Fruit fly (Drosophila melanogaster) whole organism, embryonic: ENCODE measurements around the gene CG5377.

Experiments used
- Asciz ChIP-seq: fragments of 200-800 bp; sonication (Bioruptor generic); optimal IDR thresholded peaks from 2 replicates; lab custom pipeline; 2017; ENCODE audit warnings: missing biosample characterization, mild to moderate bottlenecking, missing genetic modification characterization, missing genetic modification reagents
- BtbVII ChIP-seq: fragments of 200-800 bp; sonication (Bioruptor generic); optimal IDR thresholded peaks from 3 replicates; lab custom pipeline; 2017; ENCODE audit warnings: missing biosample characterization, mild to moderate bottlenecking, missing genetic modification characterization
- CG10147 ChIP-seq: fragments of 200-800 bp; sonication (Bioruptor generic); optimal IDR thresholded peaks from 2 replicates; lab custom pipeline; 2019; ENCODE audit warnings: missing biosample characterization, mild to moderate bottlenecking, missing genetic modification characterization, moderate library complexity
- CG10462 ChIP-seq: fragments of 200-800 bp; sonication (Bioruptor generic); optimal IDR thresholded peaks from 2 replicates; lab custom pipeline; 2016; ENCODE audit warnings: missing biosample characterization, missing genetic modification characterization
- CG10565 ChIP-seq: fragments of 200-800 bp; sonication (Bioruptor generic); optimal IDR thresholded peaks from 3 replicates; lab custom pipeline; 2016; ENCODE audit warnings: missing biosample characterization, mild to moderate bottlenecking, missing genetic modification characterization
- CG10979 ChIP-seq: fragments of 200-800 bp; sonication (Bioruptor generic); optimal IDR thresholded peaks from 2 replicates; lab custom pipeline; 2018; ENCODE audit warnings: missing biosample characterization, mild to moderate bottlenecking, missing genetic modification characterization, moderate library complexity
- CG11723 ChIP-seq: fragments of 200-800 bp; sonication (Bioruptor generic); optimal IDR thresholded peaks from 2 replicates; lab custom pipeline; 2017; ENCODE audit warnings: missing biosample characterization, mild to moderate bottlenecking, missing genetic modification characterization
- CG12155 ChIP-seq: fragments of 200-800 bp; sonication (Bioruptor generic); optimal IDR thresholded peaks from 3 replicates; lab custom pipeline; 2016; ENCODE audit warnings: missing biosample characterization, missing genetic modification characterization
- CG12391 ChIP-seq: fragments of 200-800 bp; sonication (Bioruptor generic); optimal IDR thresholded peaks from 3 replicates; lab custom pipeline; 2018; ENCODE audit warnings: missing biosample characterization, mild to moderate bottlenecking, missing genetic modification characterization, moderate library complexity
- CG15011 ChIP-seq: fragments of 200-800 bp; sonication (Bioruptor generic); optimal IDR thresholded peaks from 3 replicates; lab custom pipeline; 2018; ENCODE audit warnings: missing biosample characterization, mild to moderate bottlenecking, missing genetic modification characterization
- CG1792 ChIP-seq: fragments of 200-800 bp; sonication (Bioruptor generic); optimal IDR thresholded peaks from 2 replicates; lab custom pipeline; 2016; ENCODE audit warnings: missing biosample characterization, missing genetic modification characterization
- CG18599 ChIP-seq: fragments of 200-800 bp; sonication (Bioruptor generic); optimal IDR thresholded peaks from 3 replicates; lab custom pipeline; 2017; ENCODE audit warnings: missing biosample characterization, missing genetic modification characterization, mild to moderate bottlenecking, moderate library complexity, missing genetic modification reagents
- CG2120 ChIP-seq: fragments of 200-800 bp; sonication (Bioruptor generic); optimal IDR thresholded peaks from 3 replicates; lab custom pipeline; 2016; ENCODE audit warnings: missing biosample characterization, missing genetic modification characterization
- CG2129 ChIP-seq: fragments of 200-800 bp; sonication (Bioruptor generic); IDR thresholded peaks from 2 replicates; pipeline ENCODE4 v1.3.6; 2022; ENCODE audit warnings: missing biosample characterization, missing genetic modification characterization; ENCODE audit not compliant: partially characterized antibody
- CG2875 ChIP-seq: fragments of 200-800 bp; sonication (Bioruptor generic); optimal IDR thresholded peaks from 2 replicates; lab custom pipeline; 2017; ENCODE audit warnings: missing biosample characterization, mild to moderate bottlenecking, missing genetic modification characterization, missing genetic modification reagents
- CG2889 ChIP-seq: fragments of 200-800 bp; sonication (Bioruptor generic); IDR thresholded peaks from 3 replicates; pipeline ENCODE4 v1.3.6; 2022; ENCODE audit warnings: missing biosample characterization, missing genetic modification characterization
- CG30020 ChIP-seq: fragments of 200-800 bp; optimal IDR thresholded peaks from 2 replicates; lab custom pipeline; 2019; ENCODE audit warnings: missing biosample characterization, mild to moderate bottlenecking, missing genetic modification characterization, moderate library complexity
- CG31365 ChIP-seq: fragments of 200-800 bp; sonication (Bioruptor generic); optimal IDR thresholded peaks from 2 replicates; lab custom pipeline; 2018; ENCODE audit warnings: missing biosample characterization, mild to moderate bottlenecking, missing genetic modification characterization
- CG31441 ChIP-seq: fragments of 200-800 bp; sonication (Bioruptor generic); IDR thresholded peaks from 2 replicates; pipeline ENCODE4 v1.3.6; 2022; ENCODE audit warnings: missing biosample characterization, missing genetic modification characterization
- CG33557 ChIP-seq: fragments of 200-800 bp; sonication (Bioruptor generic); optimal IDR thresholded peaks from 2 replicates; lab custom pipeline; 2019; ENCODE audit warnings: missing biosample characterization, mild to moderate bottlenecking, missing genetic modification characterization, moderate library complexity
- CG42726 ChIP-seq: fragments of 200-800 bp; sonication (Bioruptor generic); IDR thresholded peaks from 2 replicates; pipeline ENCODE4 v1.3.6; 2022; ENCODE audit warnings: missing biosample characterization, missing genetic modification characterization; ENCODE audit not compliant: partially characterized antibody
- CG4404 ChIP-seq: fragments of 200-800 bp; sonication (Bioruptor generic); IDR thresholded peaks from 2 replicates; pipeline ENCODE4 v1.3.6; 2022; ENCODE audit warnings: missing biosample characterization, missing genetic modification characterization
- CG6765 ChIP-seq: fragments of 200-800 bp; sonication (Bioruptor generic); optimal IDR thresholded peaks from 3 replicates; lab custom pipeline; 2017; ENCODE audit warnings: missing biosample characterization, mild to moderate bottlenecking, missing genetic modification characterization
- CG8478 ChIP-seq: fragments of >200 bp; optimal IDR thresholded peaks from 2 replicates; lab custom pipeline; 2018
- CG9797 ChIP-seq: fragments of 200-800 bp; sonication (Bioruptor generic); optimal IDR thresholded peaks from 3 replicates; lab custom pipeline; 2018; ENCODE audit warnings: missing biosample characterization, mild to moderate bottlenecking, missing genetic modification characterization
- CG9817 ChIP-seq: fragments of 200-800 bp; sonication (Bioruptor generic); optimal IDR thresholded peaks from 2 replicates; lab custom pipeline; 2018; ENCODE audit warnings: missing biosample characterization, mild to moderate bottlenecking, missing genetic modification characterization, moderate library complexity
- CrebB ChIP-seq: fragments of 200-800 bp; sonication (Bioruptor generic); optimal IDR thresholded peaks from 3 replicates; lab custom pipeline; 2018; ENCODE audit warnings: missing biosample characterization, mild to moderate bottlenecking, missing genetic modification characterization
- Dek ChIP-seq: fragments of 200-800 bp; sonication (Bioruptor generic); optimal IDR thresholded peaks from 3 replicates; lab custom pipeline; 2019; ENCODE audit warnings: missing biosample characterization, mild to moderate bottlenecking, missing genetic modification characterization, moderate library complexity
- Fer3 ChIP-seq: fragments of 200-800 bp; sonication (Bioruptor generic); optimal IDR thresholded peaks from 2 replicates; lab custom pipeline; 2018; ENCODE audit warnings: missing biosample characterization, mild to moderate bottlenecking, missing genetic modification characterization, moderate library complexity
- HmgZ ChIP-seq: fragments of 200-800 bp; sonication (Bioruptor generic); optimal IDR thresholded peaks from 2 replicates; lab custom pipeline; 2018; ENCODE audit warnings: missing biosample characterization, mild to moderate bottlenecking, missing genetic modification characterization
- Hr3 ChIP-seq: fragments of 200-800 bp; sonication (Bioruptor generic); optimal IDR thresholded peaks from 3 replicates; lab custom pipeline; 2016; ENCODE audit warnings: missing biosample characterization, missing genetic modification characterization
- Mes4 ChIP-seq: fragments of 200-800 bp; sonication (Bioruptor generic); optimal IDR thresholded peaks from 2 replicates; lab custom pipeline; 2016; ENCODE audit warnings: missing biosample characterization, missing genetic modification characterization
- Sry-δ ChIP-seq: fragments of 200-800 bp; sonication (Bioruptor generic); optimal IDR thresholded peaks from 2 replicates; lab custom pipeline; 2016; ENCODE audit warnings: missing biosample characterization, missing genetic modification characterization
- al ChIP-seq: fragments of 200-800 bp; sonication (Bioruptor generic); IDR thresholded peaks from 2 replicates; pipeline ENCODE4 v1.3.6; 2022; ENCODE audit warnings: missing biosample characterization, missing genetic modification characterization
- az2 ChIP-seq: fragments of 200-800 bp; sonication (Bioruptor generic); optimal IDR thresholded peaks from 3 replicates; lab custom pipeline; 2016; ENCODE audit warnings: missing biosample characterization, missing genetic modification characterization
- bbx ChIP-seq: fragments of 200-800 bp; sonication (Bioruptor generic); IDR thresholded peaks from 2 replicates; pipeline ENCODE4 v1.3.6; 2022; ENCODE audit warnings: missing biosample characterization, missing genetic modification characterization; ENCODE audit not compliant: partially characterized antibody
- ci ChIP-seq: fragments of 200-800 bp; sonication (Bioruptor generic); IDR thresholded peaks from 3 replicates; pipeline ENCODE4 v1.3.6; 2022; ENCODE audit warnings: missing biosample characterization, missing genetic modification characterization
- croc ChIP-seq: fragments of 200-800 bp; sonication (Bioruptor generic); conservative IDR thresholded peaks from 3 replicates; pipeline ENCODE4 v1.3.6; 2022; ENCODE audit warnings: missing biosample characterization, missing genetic modification characterization
- dimm ChIP-seq: fragments of 200-800 bp; sonication (Bioruptor generic); IDR thresholded peaks from 2 replicates; pipeline ENCODE4 v1.3.6; 2022; ENCODE audit warnings: missing biosample characterization, missing genetic modification characterization
- fu2 ChIP-seq: fragments of 200-800 bp; sonication (Bioruptor generic); optimal IDR thresholded peaks from 2 replicates; lab custom pipeline; 2016; ENCODE audit warnings: missing biosample characterization, missing genetic modification characterization
- gcm2 ChIP-seq: fragments of 200-800 bp; sonication (Bioruptor generic); optimal IDR thresholded peaks from 2 replicates; lab custom pipeline; 2016; ENCODE audit warnings: missing biosample characterization, missing genetic modification characterization
- grau ChIP-seq: fragments of 200-800 bp; optimal IDR thresholded peaks from 3 replicates; lab custom pipeline; 2019; ENCODE audit warnings: missing biosample characterization, mild to moderate bottlenecking, missing genetic modification characterization, moderate library complexity
- grn ChIP-seq: fragments of 200-800 bp; sonication (Bioruptor generic); optimal IDR thresholded peaks from 3 replicates; lab custom pipeline; 2017; ENCODE audit warnings: missing biosample characterization, missing genetic modification characterization
- hbn ChIP-seq: fragments of 200-800 bp; sonication (Bioruptor generic); IDR thresholded peaks from 2 replicates; pipeline ENCODE4 v1.3.6; 2022; ENCODE audit warnings: missing biosample characterization, missing genetic modification characterization; ENCODE audit not compliant: partially characterized antibody
- lmd ChIP-seq: fragments of 200-800 bp; sonication (Bioruptor generic); IDR thresholded peaks from 2 replicates; pipeline ENCODE4 v1.3.6; 2022; ENCODE audit warnings: missing biosample characterization, missing genetic modification characterization
- pita ChIP-seq: fragments of 200-800 bp; sonication (Bioruptor generic); optimal IDR thresholded peaks from 2 replicates; lab custom pipeline; 2017; ENCODE audit warnings: missing biosample characterization, mild to moderate bottlenecking, missing genetic modification characterization
- pnt ChIP-seq: fragments of 200-800 bp; sonication (Bioruptor generic); optimal IDR thresholded peaks from 3 replicates; lab custom pipeline; 2016; ENCODE audit warnings: missing biosample characterization, missing genetic modification characterization
- ro ChIP-seq: fragments of 200-800 bp; sonication (Bioruptor generic); IDR thresholded peaks from 2 replicates; pipeline ENCODE4 v1.3.6; 2022; ENCODE audit warnings: missing biosample characterization, missing genetic modification characterization
- sd ChIP-seq: fragments of 200-800 bp; sonication (Bioruptor generic); optimal IDR thresholded peaks from 3 replicates; lab custom pipeline; 2018; ENCODE audit warnings: missing biosample characterization, mild to moderate bottlenecking, missing genetic modification characterization, moderate library complexity
- sug ChIP-seq: fragments of 200-800 bp; optimal IDR thresholded peaks from 2 replicates; lab custom pipeline; 2019; ENCODE audit warnings: missing biosample characterization, mild to moderate bottlenecking, missing genetic modification characterization, moderate library complexity
- tap ChIP-seq: fragments of 200-800 bp; optimal IDR thresholded peaks from 3 replicates; lab custom pipeline; 2019; ENCODE audit warnings: missing biosample characterization, mild to moderate bottlenecking, missing genetic modification characterization, moderate library complexity

CG5377 gene

DNA sequence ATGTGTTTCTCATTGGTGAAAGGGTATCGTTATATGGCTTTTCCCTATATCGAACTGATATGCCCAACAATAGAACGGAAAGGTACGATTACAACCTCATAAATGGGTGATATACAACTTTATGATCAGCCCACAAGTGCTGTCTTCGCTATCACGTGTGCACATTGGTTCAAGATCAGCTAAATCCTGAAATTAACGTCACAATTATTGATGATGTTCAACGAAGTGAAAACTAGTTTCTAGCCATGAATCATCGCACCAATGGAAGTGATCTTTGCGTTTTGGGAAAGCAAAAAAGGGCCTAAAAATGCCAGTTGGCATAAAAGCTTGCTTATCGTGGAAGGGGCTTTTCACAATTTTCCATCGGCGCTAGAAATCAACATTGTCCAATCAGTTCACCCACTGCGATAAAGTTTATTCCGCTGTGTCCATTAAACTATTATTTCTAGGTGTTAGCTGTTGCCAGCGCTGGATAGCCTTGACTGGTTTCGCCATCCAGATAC is 3.3 kb downstream of the CG5377 start, which contains the start of gene CG7054 (continued):
- TF ChIP-seq sd (tag; lab: Kevin White, UChicago) (no peak), CG2120 (GFP tag; lab: Kevin White, UChicago) (peak; percentile 48), grau (tag; lab: Kevin White, UChicago) (peak; percentile 35), CG42726 (GFP tag; lab: Robert Waterston, UW) (no peak), CG12155 (GFP tag; lab: Kevin White, UChicago) (no peak), CG31441 (GFP tag; lab: Robert Waterston, UW) (0 out of 2 replicates have a peak, but pooled peaks have one; percentile 12), CG2889 (GFP tag; lab: Robert Waterston, UW) (no peak), Fer3 (tag; lab: Kevin White, UChicago) (peak; percentile 45), CG10979 (tag; lab: Kevin White, UChicago) (no peak), pita (GFP tag; lab: Kevin White, UChicago) (no peak), sug (tag; lab: Kevin White, UChicago) (peak; percentile 81), bbx (GFP tag; lab: Robert Waterston, UW) (no peak), CG10462 (GFP tag; lab: Kevin White, UChicago) (no peak), CG18599 (GFP tag; lab: Kevin White, UChicago) (peak; percentile 27), CG2129 (GFP tag; lab: Robert Waterston, UW) (no peak), dimm (no peak), CrebB (tag; lab: Kevin White, UChicago) (peak; percentile 37), lmd (no peak), CG30020 (tag; lab: Kevin White, UChicago) (no peak), croc (GFP tag; lab: Robert Waterston, UW) (no peak), CG15011 (GFP tag; lab: Kevin White, UChicago) (no peak), CG9817 (no peak), CG12391 (tag; lab: Kevin White, UChicago) (no peak), gcm2 (no peak), CG10147 (GFP tag; lab: Kevin White, UChicago) (peak; percentile 14), ro (GFP tag; lab: Robert Waterston, UW) (no peak), CG10565 (no peak), Sry-δ (GFP tag; lab: Kevin White, UChicago) (no peak), Dek (tag; lab: Kevin White, UChicago) (no peak), BtbVII (peak; percentile 47), CG31365 (no peak), tap (tag; lab: Kevin White, UChicago) (peak; percentile 30), CG8478 (no peak), CG11723 (GFP tag; lab: Kevin White, UChicago) (no peak), al (GFP tag; lab: Robert Waterston, UW) (no peak), Asciz (no peak), pnt (GFP tag; lab: Kevin White, UChicago) (no peak), fu2 (GFP tag; lab: Kevin White, UChicago) (no peak), CG6765 (peak; percentile 31), Hr3 (GFP tag; lab: Kevin White, UChicago) (no peak), CG33557 (GFP tag; lab: Kevin White, UChicago) (no peak), hbn (GFP tag; lab: Robert Waterston, UW) (no peak), ci (peak; percentile 42; the same call in 1 of the 3 replicates), CG2875 (GFP tag; lab: Kevin White, UChicago) (no peak), az2 (no peak), CG9797 (GFP tag; lab: Kevin White, UChicago) (no peak), Mes4 (GFP tag; lab: Kevin White, UChicago) (no peak), CG1792 (GFP tag; lab: Kevin White, UChicago) (no peak), CG4404 (GFP tag; lab: Robert Waterston, UW) (no peak), grn (peak; percentile 84), HmgZ (tag; lab: Kevin White, UChicago) (peak; percentile 56)
